Fruit fly (Drosophila melanogaster) whole organism, wandering third instar larva: ENCODE measurements around the gene CG15283.
A peak's percentile ranks its signal among the peaks of the same experiment; 100 is the strongest.

Experiments
- Abd-B ChIP-seq: fragments of >200 bp; optimal IDR thresholded peaks from 2 replicates; lab custom pipeline; 2017; ENCODE audit warnings: missing biosample characterization, missing genetic modification characterization
- Dif ChIP-seq: fragments of 200-275, 200-300 bp; sonication (Bioruptor generic); optimal IDR thresholded peaks from 2 replicates; lab custom pipeline; 2018; ENCODE audit warnings: missing biosample characterization, missing genetic modification characterization; ENCODE audit not compliant: partially characterized antibody
- GATAd ChIP-seq: sonication (Bioruptor generic); optimal IDR thresholded peaks from 2 replicates; lab custom pipeline; 2016; ENCODE audit warnings: missing biosample characterization, missing genetic modification characterization
- Hnf4 ChIP-seq: fragments of 200-800 bp; sonication (Bioruptor generic); optimal IDR thresholded peaks from 2 replicates; lab custom pipeline; 2016; ENCODE audit warnings: missing biosample characterization, mild to moderate bottlenecking, missing genetic modification characterization
- Hr78 ChIP-seq: fragments of >200 bp; optimal IDR thresholded peaks from 2 replicates; lab custom pipeline; 2017; ENCODE audit warnings: missing biosample characterization, missing genetic modification characterization
- Hr83 ChIP-seq: fragments of 200-300 bp; sonication (Bioruptor generic); optimal IDR thresholded peaks from 2 replicates; lab custom pipeline; 2016; ENCODE audit warnings: missing biosample characterization, mild to moderate bottlenecking, missing genetic modification characterization, moderate library complexity; ENCODE audit not compliant: poor library complexity, severe bottlenecking
- Jra ChIP-seq: sonication (Bioruptor generic); optimal IDR thresholded peaks from 2 replicates; lab custom pipeline; 2016; ENCODE audit warnings: missing biosample characterization, missing genetic modification characterization
- Mio ChIP-seq: sonication (Bioruptor generic); optimal IDR thresholded peaks from 2 replicates; lab custom pipeline; 2016; ENCODE audit warnings: missing biosample characterization, missing genetic modification characterization
- Myc ChIP-seq: fragments of >200 bp; optimal IDR thresholded peaks from 2 replicates; lab custom pipeline; 2017
- N ChIP-seq: fragments of >200 bp; optimal IDR thresholded peaks from 2 replicates; lab custom pipeline; 2018; ENCODE audit warnings: missing biosample characterization, missing external identifiers, missing genetic modification characterization
- Sp1 ChIP-seq: fragments of 200-800 bp; sonication (Bioruptor generic); optimal IDR thresholded peaks from 3 replicates; lab custom pipeline; 2019; ENCODE audit warnings: missing biosample characterization, mild to moderate bottlenecking, missing genetic modification characterization, moderate library complexity
- br ChIP-seq: fragments of 200-800 bp; sonication (Bioruptor generic); optimal IDR thresholded peaks from 2 replicates; lab custom pipeline; 2016; ENCODE audit warnings: missing biosample characterization, missing genetic modification characterization
- brk ChIP-seq: fragments of 200-800 bp; sonication (Bioruptor generic); optimal IDR thresholded peaks from 2 replicates; lab custom pipeline; 2016; ENCODE audit warnings: missing biosample characterization, mild to moderate bottlenecking, missing genetic modification characterization
- dl ChIP-seq, 2 experiments: fragments of 175-275, 200-275 bp in 1 of 2; fragments of 200-275 bp in 1 of 2; sonication (Bioruptor generic); optimal IDR thresholded peaks; lab custom pipeline; 2018; ENCODE audit warnings: mild to moderate bottlenecking in 2 of 2, missing biosample characterization in 2 of 2, missing genetic modification characterization in 2 of 2, moderate library complexity in 2 of 2; ENCODE audit not compliant: partially characterized antibody in 2 of 2, insufficient read depth in 1 of 2
- dmrt93B ChIP-seq: fragments of 200-800 bp; sonication (Bioruptor generic); optimal IDR thresholded peaks from 2 replicates; lab custom pipeline; 2018; ENCODE audit warnings: missing biosample characterization, mild to moderate bottlenecking, missing genetic modification characterization
- ey ChIP-seq: fragments of 200-800 bp; sonication (Bioruptor generic); optimal IDR thresholded peaks from 2 replicates; lab custom pipeline; 2016; ENCODE audit warnings: missing biosample characterization, missing genetic modification characterization
- foxo ChIP-seq, 2 experiments: fragments of 200-800 bp; sonication (Bioruptor generic); optimal IDR thresholded peaks; 2 replicates in 1 of 2; 3 replicates in 1 of 2; lab custom pipeline; 2016 to 2017; ENCODE audit warnings: missing biosample characterization in 2 of 2, missing genetic modification characterization in 2 of 2
- fru ChIP-seq: fragments of 200-800 bp; sonication (Bioruptor generic); optimal IDR thresholded peaks from 3 replicates; lab custom pipeline; 2016; ENCODE audit warnings: missing biosample characterization, mild to moderate bottlenecking, missing genetic modification characterization
- h ChIP-seq: fragments of 200-800 bp; sonication (Bioruptor generic); optimal IDR thresholded peaks from 3 replicates; lab custom pipeline; 2016; ENCODE audit warnings: missing biosample characterization, mild to moderate bottlenecking, missing genetic modification characterization
- jim ChIP-seq: fragments of 175-275, 200-325 bp; sonication (Bioruptor generic); optimal IDR thresholded peaks from 2 replicates; lab custom pipeline; 2016; ENCODE audit warnings: missing biosample characterization, mild to moderate bottlenecking, missing genetic modification characterization
- lola ChIP-seq: fragments of >200 bp; optimal IDR thresholded peaks from 2 replicates; lab custom pipeline; 2017; ENCODE audit warnings: missing biosample characterization, missing genetic modification characterization
- pan ChIP-seq: fragments of >200 bp; optimal IDR thresholded peaks from 2 replicates; lab custom pipeline; 2017
- psq ChIP-seq: fragments of 200-800 bp; sonication (Bioruptor generic); optimal IDR thresholded peaks from 3 replicates; lab custom pipeline; 2017; ENCODE audit warnings: missing biosample characterization, mild to moderate bottlenecking, missing genetic modification characterization, moderate library complexity
- rgr ChIP-seq: fragments of 200-800 bp; sonication (Bioruptor generic); optimal IDR thresholded peaks from 3 replicates; lab custom pipeline; 2016; ENCODE audit warnings: missing biosample characterization, mild to moderate bottlenecking, missing genetic modification characterization
- sv ChIP-seq: fragments of 200-800 bp; sonication (Bioruptor generic); optimal IDR thresholded peaks from 3 replicates; lab custom pipeline; 2016; ENCODE audit warnings: missing biosample characterization, missing genetic modification characterization
- tai ChIP-seq: sonication (Bioruptor generic); optimal IDR thresholded peaks from 2 replicates; lab custom pipeline; 2016; ENCODE audit warnings: missing biosample characterization, missing genetic modification characterization
- usp ChIP-seq: fragments of >200 bp; optimal IDR thresholded peaks from 2 replicates; lab custom pipeline; 2017; ENCODE audit warnings: missing biosample characterization, missing genetic modification characterization
- woc ChIP-seq: sonication (Bioruptor generic); optimal IDR thresholded peaks from 2 replicates; lab custom pipeline; 2016; ENCODE audit warnings: missing biosample characterization, mild to moderate bottlenecking, missing genetic modification characterization

CG15283 gene

dm6 chr2L:14432410-14433340 lies 18.0 kb downstream of the CG15283 start:
- TF ChIP-seq Hr83 (GFP tag; lab: Kevin White, UChicago) = peak; percentile 30
- peak; percentile 20 for TF ChIP-seq rgr (GFP tag; lab: Kevin White, UChicago)
- peak in 1 of 2 experiments; percentile 14 for TF ChIP-seq foxo (GFP tag; optimal IDR thresholded peaks at IDR 0.05; lab: Kevin White, UChicago)
- TF ChIP-seq tai (GFP tag; lab: Kevin White, UChicago) = peak; percentile 55
- no peak for TF ChIP-seq brk

dm6 chr2L:14431421-14431820 lies 19.3 kb downstream of the CG15283 start:
- TF ChIP-seq rgr (GFP tag; lab: Kevin White, UChicago) = no peak
- TF ChIP-seq Dif (GFP tag; lab: Kevin White, UChicago) = no peak
- no peak for TF ChIP-seq woc (GFP tag; lab: Kevin White, UChicago)
- TF ChIP-seq lola = no peak
- no peak for TF ChIP-seq foxo (GFP tag; optimal IDR thresholded peaks at IDR 0.05; lab: Kevin White, UChicago)
- no peak for TF ChIP-seq Myc (lab: Kevin White, UChicago)
- TF ChIP-seq Sp1 = no peak
- no peak for TF ChIP-seq Hr78
- no peak for TF ChIP-seq h (GFP tag; lab: Kevin White, UChicago)
- no peak for TF ChIP-seq jim (GFP tag; lab: Kevin White, UChicago)
- TF ChIP-seq Jra (GFP tag; lab: Kevin White, UChicago) = no peak
- TF ChIP-seq dmrt93B (GFP tag; lab: Kevin White, UChicago) = no peak
- TF ChIP-seq brk = no peak
- no peak for TF ChIP-seq fru (GFP tag; lab: Kevin White, UChicago)
- no peak for TF ChIP-seq pan
- TF ChIP-seq GATAd (GFP tag; lab: Kevin White, UChicago) = no peak
- TF ChIP-seq N = no peak
- TF ChIP-seq br (GFP tag; lab: Kevin White, UChicago) = no peak
- TF ChIP-seq psq (GFP tag; lab: Kevin White, UChicago) = no peak
- TF ChIP-seq Abd-B = no peak
- TF ChIP-seq, all 38 proteins: peak for 0

dm6 chr2L:14430138-14430815 lies 20.4 kb downstream of the CG15283 start:
- no peak for TF ChIP-seq Mio (GFP tag; lab: Kevin White, UChicago)

DNA sequence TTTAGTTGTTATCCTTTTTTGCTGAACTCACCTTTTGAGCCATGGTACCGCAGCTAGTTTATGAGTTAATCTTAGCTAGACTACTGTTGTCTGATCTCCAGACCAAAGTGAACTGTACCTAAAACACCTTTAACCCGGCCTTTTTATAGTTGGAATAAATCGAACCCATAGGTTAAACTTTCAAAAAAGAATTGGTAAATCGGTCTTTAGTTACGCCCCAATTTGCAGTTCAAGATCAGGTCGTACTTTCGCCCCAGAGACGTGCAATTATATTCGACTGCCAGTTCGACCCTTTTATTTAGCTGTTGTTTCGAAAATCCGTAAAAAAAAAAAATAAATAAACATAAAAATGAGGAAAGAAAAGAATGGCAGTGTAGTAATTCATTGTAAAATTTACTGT lies 25.6 kb downstream of the CG15283 start, which contains the start of gene Cpr35B:
Gene Cpr35B, minus strand, starts transcription at position 101 of the 400 bp plus-strand sequence.
- no peak for TF ChIP-seq foxo (GFP tag; optimal IDR thresholded peaks at IDR 0.05; lab: Kevin White, UChicago)
- TF ChIP-seq sv (GFP tag; lab: Kevin White, UChicago) = no peak
- TF ChIP-seq Hr78 = no peak
- no peak for TF ChIP-seq Hnf4 (GFP tag; lab: Kevin White, UChicago)
- TF ChIP-seq woc (GFP tag; lab: Kevin White, UChicago) = no peak
- TF ChIP-seq Sp1 = no peak
- TF ChIP-seq lola = no peak
- no peak for TF ChIP-seq brk
- TF ChIP-seq fru (GFP tag; lab: Kevin White, UChicago) = no peak
- TF ChIP-seq Mio (GFP tag; lab: Kevin White, UChicago) = no peak
- TF ChIP-seq dl (GFP tag; optimal IDR thresholded peaks at IDR 0.05; lab: Kevin White, UChicago; ENCODE audit: insufficient read depth in 1 of 2, partially characterized antibody in 2 of 2) = no peak
- TF ChIP-seq usp (GFP tag; lab: Kevin White, UChicago) = no peak
- no peak for TF ChIP-seq Abd-B
- no peak for TF ChIP-seq Jra (GFP tag; lab: Kevin White, UChicago)
- TF ChIP-seq h (GFP tag; lab: Kevin White, UChicago) = no peak
- no peak for TF ChIP-seq ey
